Worm (Caenorhabditis elegans): ENCODE data around the gene msp-32.
A peak's percentile ranks its signal among the peaks of the same experiment; 100 is the strongest.
"Not testable (repeated sequence)": the region's sequence is repeated elsewhere in the genome, so short reads cannot be mapped to it uniquely, and the experiment has no call there.

The msp-32 gene

ce11 chrII:4857873-4858364 is 40.7 kb upstream of the msp-32 start, which contains the start of gene F11G11.5:
F11G11.5 (plus strand) TSS chrII:4857923.
- TF ChIP-seq hmg-1.2 (GFP tag; IDR thresholded peaks at IDR 0.05) (0 out of 2 replicates have a peak, but pooled peaks have one; percentile 13), nfyb-1 (GFP tag; IDR thresholded peaks at IDR 0.05) (peak; percentile 75; the same call in 1 of the 2 replicates), ztf-18 (tag; optimal IDR thresholded peaks at IDR 0.05) (no peak), B0336.3 (GFP tag; IDR thresholded peaks at IDR 0.05) (peak; percentile 59; the same call in 1 of the 2 replicates), chd-7 (tag; optimal IDR thresholded peaks at IDR 0.05) (no peak), madf-3 (GFP tag; IDR thresholded peaks at IDR 0.05) (0 out of 2 replicates have a peak, but pooled peaks have one; percentile 3), athp-1 (tag; optimal IDR thresholded peaks at IDR 0.05) (peak; percentile 48), cebp-2 (GFP tag; IDR thresholded peaks at IDR 0.05) (0 out of 2 replicates have a peak, but pooled peaks have one; percentile 47), madf-6 (GFP tag; IDR thresholded peaks at IDR 0.05) (0 out of 2 replicates have a peak, but pooled peaks have one; percentile 22), let-607 (tag; optimal IDR thresholded peaks at IDR 0.05) (peak in 1 of 2 experiments; percentile 21), tlf-1 (GFP tag; optimal IDR thresholded peaks at IDR 0.05) (peak; percentile 16), B0261.1 (tag; optimal IDR thresholded peaks at IDR 0.05) (no peak), mcd-1 (GFP tag; IDR thresholded peaks at IDR 0.05) (peak; percentile 41; the same call in 1 of the 2 replicates), fkh-3 (tag; optimal IDR thresholded peaks at IDR 0.05) (peak; percentile 40), ztf-28 (GFP tag; IDR thresholded peaks at IDR 0.05) (0 out of 2 replicates have a peak, but pooled peaks have one; percentile 16), snpc-4 (GFP tag; optimal IDR thresholded peaks at IDR 0.05) (no peak), snpc-4 (tag; optimal IDR thresholded peaks at IDR 0.05) (no peak), cebp-1 (GFP tag; IDR thresholded peaks at IDR 0.05) (no peak), cebp-1 (tag; optimal IDR thresholded peaks at IDR 0.05) (peak; percentile 24), K11D2.4 (GFP tag; IDR thresholded peaks at IDR 0.05) (no peak), repo-1 (tag; optimal IDR thresholded peaks at IDR 0.05) (peak; percentile 32), nhr-90 (tag; optimal IDR thresholded peaks at IDR 0.05) (peak; percentile 19), lin-35 (GFP tag; optimal IDR thresholded peaks at IDR 0.05) (no peak), atf-7 (tag; optimal IDR thresholded peaks at IDR 0.05) (peak; percentile 8), rec-8 (tag; optimal IDR thresholded peaks at IDR 0.05) (no peak), egrh-3 (GFP tag; IDR thresholded peaks at IDR 0.05) (peak; percentile 26; the same call in 1 of the 2 replicates), T07F8.4 (tag; optimal IDR thresholded peaks at IDR 0.05) (no peak), ama-1 (optimal IDR thresholded peaks at IDR 0.05) (peak; percentile 7), ama-1 (GFP tag; optimal IDR thresholded peaks at IDR 0.05) (no peak), F10E7.11 (tag; optimal IDR thresholded peaks at IDR 0.05) (no peak), ekl-4 (GFP tag; IDR thresholded peaks at IDR 0.05) (peak; percentile 35; the same call in 1 of the 2 replicates), zfh-2 (GFP tag; conservative IDR thresholded peaks at IDR 0.05) (peak; percentile 86)

- TF ChIP-seq tlf-1 (GFP tag; optimal IDR thresholded peaks at IDR 0.05) (no peak), ztf-18 (tag; optimal IDR thresholded peaks at IDR 0.05) (peak; percentile 20), Y53G8AR.9 (GFP tag; conservative IDR thresholded peaks at IDR 0.05) (0 out of 2 replicates have a peak, but pooled peaks have one; percentile 14), cebp-1 (GFP tag; IDR thresholded peaks at IDR 0.05) (no peak), cebp-1 (tag; optimal IDR thresholded peaks at IDR 0.05) (peak; percentile 52)
Observed at ce11 chrII:4858906-4859411, 39.7 kb upstream of the msp-32 start.

ce11 chrII:4860260-4860659 is 38.4 kb upstream of the msp-32 start, which contains the start of the genes nspd-5 and F11G11.4:
nspd-5 (minus strand) TSS chrII:4860360.
F11G11.4 (plus strand) TSS chrII:4860594.
- TF ChIP-seq athp-1 (tag; optimal IDR thresholded peaks at IDR 0.05); lsl-1 (GFP tag; optimal IDR thresholded peaks at IDR 0.05); ama-1 (optimal IDR thresholded peaks at IDR 0.05); ama-1 (GFP tag; optimal IDR thresholded peaks at IDR 0.05): not testable (repeated sequence)
